Worm (Caenorhabditis elegans) whole organism, L3 larva: ENCODE data around the gene srh-2.

Source experiments
- egl-27 ChIP-seq: sonication (generic microtip); optimal IDR thresholded peaks from 4 replicates; lab custom pipeline; 2017; ENCODE audit warnings: missing biosample characterization, missing genetic modification reagents, missing genetic modification characterization
- mdl-1 ChIP-seq: fragments of 150-350 bp; optimal IDR thresholded peaks from 2 replicates; lab custom pipeline; 2014; ENCODE audit warnings: missing biosample characterization, missing genetic modification characterization
- nhr-77 ChIP-seq: fragments of 150-350 bp; optimal IDR thresholded peaks from 2 replicates; lab custom pipeline; 2014; ENCODE audit warnings: missing biosample characterization, missing genetic modification characterization
- pha-4 ChIP-seq: fragments of 150-350 bp; optimal IDR thresholded peaks from 2 replicates; lab custom pipeline; 2014; ENCODE audit warnings: missing biosample characterization, missing genetic modification reagents, missing genetic modification characterization
- pqm-1 ChIP-seq: fragments of 150-350 bp; optimal IDR thresholded peaks from 2 replicates; lab custom pipeline; 2017; ENCODE audit warnings: missing biosample characterization, missing genetic modification characterization, inconsistent platforms
- skn-1 ChIP-seq: fragments of 150-350 bp; optimal IDR thresholded peaks from 2 replicates; lab custom pipeline; 2014; ENCODE audit warnings: missing biosample characterization, missing genetic modification characterization
- unc-39 ChIP-seq: sonication (generic microtip); optimal IDR thresholded peaks from 4 replicates; lab custom pipeline; 2017; ENCODE audit warnings: missing biosample characterization, missing genetic modification characterization

DNA sequence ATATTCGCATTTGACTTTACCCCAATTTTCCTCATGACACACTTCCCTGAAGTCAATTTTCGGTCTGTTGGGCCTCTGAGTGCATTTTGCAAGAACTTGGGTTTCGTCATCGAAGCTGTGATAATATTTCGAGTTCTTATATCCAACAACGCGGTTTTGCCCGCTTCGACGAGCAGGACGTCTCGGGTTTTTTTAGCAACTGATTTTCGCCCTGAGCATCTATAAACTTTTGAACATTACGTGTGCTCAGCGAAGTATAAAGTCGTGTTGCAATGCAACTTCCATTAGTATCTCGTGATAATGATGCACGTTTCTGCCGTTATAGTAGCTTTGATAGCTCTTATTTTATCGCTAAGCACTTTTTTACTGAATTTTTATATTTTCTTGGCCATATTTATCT is 51.9 kb downstream of the srh-2 start, which contains the start of gene srbc-60:
- no peak for TF ChIP-seq pqm-1 (tag; lab: Kevin White, UChicago)
- TF ChIP-seq egl-27 (tag; lab: Kevin White, UChicago): no peak
- TF ChIP-seq nhr-77 (tag; lab: Kevin White, UChicago): no peak
- TF ChIP-seq unc-39 (tag; lab: Kevin White, UChicago): no peak
- TF ChIP-seq mdl-1 (tag; lab: Kevin White, UChicago): no peak
- no peak for TF ChIP-seq pha-4
- no peak for TF ChIP-seq skn-1 (tag; lab: Kevin White, UChicago)
